Fruit fly (Drosophila melanogaster) whole organism, wandering third instar larva: ENCODE data around the gene CG1544.

Source experiments
- Abd-B ChIP-seq: fragments of >200 bp; optimal IDR thresholded peaks from 2 replicates; lab custom pipeline; 2017; ENCODE audit warnings: missing biosample characterization, missing genetic modification characterization
- CG9705 ChIP-seq: fragments of 200-800 bp; sonication (Bioruptor generic); optimal IDR thresholded peaks from 2 replicates; lab custom pipeline; 2018; ENCODE audit warnings: missing biosample characterization, mild to moderate bottlenecking, missing genetic modification characterization
- CrebA ChIP-seq: fragments of 200-800 bp; sonication (Bioruptor generic); optimal IDR thresholded peaks from 2 replicates; lab custom pipeline; 2016; ENCODE audit warnings: missing biosample characterization, mild to moderate bottlenecking, missing genetic modification characterization, borderline replicate concordance
- Dfd ChIP-seq: fragments of >200 bp; optimal IDR thresholded peaks from 2 replicates; lab custom pipeline; 2017; ENCODE audit warnings: missing biosample characterization, missing genetic modification characterization
- Hr78 ChIP-seq: fragments of >200 bp; optimal IDR thresholded peaks from 2 replicates; lab custom pipeline; 2017; ENCODE audit warnings: missing biosample characterization, missing genetic modification characterization
- OdsH ChIP-seq: fragments of 200-800 bp; sonication (Bioruptor generic); optimal IDR thresholded peaks from 2 replicates; lab custom pipeline; 2016; ENCODE audit warnings: missing biosample characterization, mild to moderate bottlenecking, missing genetic modification characterization
- br ChIP-seq: fragments of 200-800 bp; sonication (Bioruptor generic); optimal IDR thresholded peaks from 2 replicates; lab custom pipeline; 2016; ENCODE audit warnings: missing biosample characterization, missing genetic modification characterization
- brk ChIP-seq: fragments of 200-800 bp; sonication (Bioruptor generic); optimal IDR thresholded peaks from 2 replicates; lab custom pipeline; 2016; ENCODE audit warnings: missing biosample characterization, mild to moderate bottlenecking, missing genetic modification characterization
- fru ChIP-seq: fragments of 200-800 bp; sonication (Bioruptor generic); optimal IDR thresholded peaks from 3 replicates; lab custom pipeline; 2016; ENCODE audit warnings: missing biosample characterization, mild to moderate bottlenecking, missing genetic modification characterization
- lola ChIP-seq: fragments of >200 bp; optimal IDR thresholded peaks from 2 replicates; lab custom pipeline; 2017; ENCODE audit warnings: missing biosample characterization, missing genetic modification characterization
- pan ChIP-seq: fragments of >200 bp; optimal IDR thresholded peaks from 2 replicates; lab custom pipeline; 2017
- psq ChIP-seq: fragments of 200-800 bp; sonication (Bioruptor generic); optimal IDR thresholded peaks from 3 replicates; lab custom pipeline; 2017; ENCODE audit warnings: missing biosample characterization, mild to moderate bottlenecking, missing genetic modification characterization, moderate library complexity
- tai ChIP-seq: sonication (Bioruptor generic); optimal IDR thresholded peaks from 2 replicates; lab custom pipeline; 2016; ENCODE audit warnings: missing biosample characterization, missing genetic modification characterization
- woc ChIP-seq: sonication (Bioruptor generic); optimal IDR thresholded peaks from 2 replicates; lab custom pipeline; 2016; ENCODE audit warnings: missing biosample characterization, mild to moderate bottlenecking, missing genetic modification characterization

DNA sequence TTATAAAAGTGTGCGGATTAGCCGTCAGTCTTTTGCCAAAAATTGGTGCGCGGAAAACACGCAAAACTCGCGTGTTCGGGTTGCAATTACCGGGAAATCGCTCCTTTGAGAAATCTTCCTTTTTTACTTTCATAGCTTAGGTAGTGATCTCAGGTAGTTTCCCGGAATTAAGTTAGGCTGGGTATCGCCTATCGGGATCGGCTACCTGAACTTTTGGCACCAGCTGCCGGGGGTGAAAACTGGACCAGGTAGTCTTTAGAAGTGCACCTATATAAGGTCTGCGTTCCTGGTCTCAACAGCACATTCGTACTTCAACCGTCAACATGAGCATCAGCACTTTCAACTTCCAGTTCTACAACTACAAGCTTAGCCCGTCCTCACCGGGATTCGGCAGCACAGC lies 3.7 kb upstream of the CG1544 start, which contains the start of gene bnk:
- no peak for TF ChIP-seq woc (GFP tag; lab: Kevin White, UChicago)
- TF ChIP-seq br, result no peak
- TF ChIP-seq Abd-B (GFP tag; lab: Kevin White, UChicago), result no peak
- TF ChIP-seq brk, result no peak
- TF ChIP-seq psq (GFP tag; lab: Kevin White, UChicago), result no peak
- no peak for TF ChIP-seq fru (GFP tag; lab: Kevin White, UChicago)
- TF ChIP-seq CG9705, result no peak
- no peak for TF ChIP-seq CrebA
- TF ChIP-seq lola (GFP tag; lab: Kevin White, UChicago), result no peak
- no peak for TF ChIP-seq Hr78 (GFP tag; lab: Kevin White, UChicago)
- TF ChIP-seq tai (GFP tag; lab: Kevin White, UChicago), result no peak
- no peak for TF ChIP-seq Dfd (GFP tag; lab: Kevin White, UChicago)
- no peak for TF ChIP-seq OdsH (GFP tag; lab: Kevin White, UChicago)
- TF ChIP-seq pan, result no peak
